Fruit fly (Drosophila melanogaster) whole organism, embryonic: Measurements from ENCODE around the gene rin.
A peak's percentile ranks its signal among the peaks of the same experiment; 100 is the strongest.

Source experiments
- Awh ChIP-seq: fragments of 200-800 bp; sonication (Bioruptor generic); IDR thresholded peaks from 2 replicates; pipeline ENCODE4, ENCODE4 v1.3.6; 2022; ENCODE audit warnings: missing biosample characterization, missing genetic modification characterization
- CG10147 ChIP-seq: fragments of 200-800 bp; sonication (Bioruptor generic); optimal IDR thresholded peaks from 2 replicates; lab custom pipeline; 2019; ENCODE audit warnings: missing biosample characterization, mild to moderate bottlenecking, missing genetic modification characterization, moderate library complexity
- CG10209 ChIP-seq: fragments of 200-800 bp; sonication (Bioruptor generic); optimal IDR thresholded peaks from 3 replicates; lab custom pipeline; 2017; ENCODE audit warnings: missing biosample characterization, mild to moderate bottlenecking, missing genetic modification characterization, missing genetic modification reagents
- CG1024 ChIP-seq: fragments of 200-800 bp; sonication (Bioruptor generic); IDR thresholded peaks from 2 replicates; pipeline ENCODE4 v1.3.6; 2022; ENCODE audit warnings: missing biosample characterization, missing genetic modification characterization
- CG10267 ChIP-seq: fragments of 200-800 bp; sonication (Bioruptor generic); optimal IDR thresholded peaks from 2 replicates; lab custom pipeline; 2018; ENCODE audit warnings: missing biosample characterization, mild to moderate bottlenecking, missing genetic modification characterization, moderate library complexity
- CG10543 ChIP-seq: fragments of 200-800 bp; sonication (Bioruptor generic); optimal IDR thresholded peaks from 3 replicates; lab custom pipeline; 2017; ENCODE audit warnings: missing biosample characterization, mild to moderate bottlenecking, missing genetic modification characterization, moderate library complexity
- CG10979 ChIP-seq: fragments of 200-800 bp; sonication (Bioruptor generic); optimal IDR thresholded peaks from 2 replicates; lab custom pipeline; 2018; ENCODE audit warnings: missing biosample characterization, mild to moderate bottlenecking, missing genetic modification characterization, moderate library complexity
- CG13424 ChIP-seq: fragments of 200-800 bp; sonication (Bioruptor generic); optimal IDR thresholded peaks from 2 replicates; lab custom pipeline; 2019; ENCODE audit warnings: missing biosample characterization, mild to moderate bottlenecking, missing genetic modification characterization, moderate library complexity
- CG14050 ChIP-seq: fragments of 200-800 bp; sonication (Bioruptor generic); IDR thresholded peaks from 3 replicates; pipeline ENCODE4 v1.3.6; 2022; ENCODE audit warnings: missing biosample characterization, missing genetic modification characterization
- CG16815 ChIP-seq: fragments of 200-800 bp; sonication (Bioruptor generic); optimal IDR thresholded peaks from 3 replicates; lab custom pipeline; 2017; ENCODE audit warnings: missing biosample characterization, mild to moderate bottlenecking, missing genetic modification characterization
- CG17385 ChIP-seq: fragments of 200-800 bp; sonication (Bioruptor generic); optimal IDR thresholded peaks from 3 replicates; lab custom pipeline; 2018; ENCODE audit warnings: missing biosample characterization, mild to moderate bottlenecking, missing genetic modification characterization
- CG17568 ChIP-seq: fragments of 200-800 bp; sonication (Bioruptor generic); optimal IDR thresholded peaks from 2 replicates; lab custom pipeline; 2018; ENCODE audit warnings: missing biosample characterization, mild to moderate bottlenecking, missing genetic modification characterization, moderate library complexity
- CG3065 ChIP-seq: fragments of 200-800 bp; sonication (Bioruptor generic); optimal IDR thresholded peaks from 2 replicates; lab custom pipeline; 2016; ENCODE audit warnings: missing biosample characterization, missing genetic modification characterization
- CG31224 ChIP-seq: fragments of 200-800 bp; sonication (Bioruptor generic); IDR thresholded peaks from 2 replicates; pipeline ENCODE4 v1.3.6; 2022; ENCODE audit warnings: missing biosample characterization, missing genetic modification characterization
- CG31388 ChIP-seq: fragments of 200-800 bp; sonication (Bioruptor generic); optimal IDR thresholded peaks from 2 replicates; lab custom pipeline; 2016; ENCODE audit warnings: missing biosample characterization, missing genetic modification characterization
- CG32532 ChIP-seq: fragments of 200-800 bp; sonication (Bioruptor generic); IDR thresholded peaks from 2 replicates; pipeline ENCODE4 v1.3.6; 2022; ENCODE audit warnings: missing biosample characterization, missing genetic modification characterization
- CG33213 ChIP-seq: fragments of 200-800 bp; sonication (Bioruptor generic); optimal IDR thresholded peaks from 3 replicates; lab custom pipeline; 2016; ENCODE audit warnings: missing biosample characterization, missing genetic modification characterization
- CG3407 ChIP-seq: fragments of 200-800 bp; sonication (Bioruptor generic); optimal IDR thresholded peaks from 2 replicates; lab custom pipeline; 2018; ENCODE audit warnings: missing biosample characterization, mild to moderate bottlenecking, missing genetic modification characterization
- CG4328 ChIP-seq: fragments of 200-800 bp; sonication (Bioruptor generic); optimal IDR thresholded peaks from 3 replicates; lab custom pipeline; 2017; ENCODE audit warnings: missing biosample characterization, missing genetic modification reagents, missing genetic modification characterization
- CG6175 ChIP-seq: fragments of 200-800 bp; sonication (Bioruptor generic); IDR thresholded peaks from 3 replicates; pipeline ENCODE4 v1.3.6; 2022; ENCODE audit warnings: missing biosample characterization, missing genetic modification characterization
- CG6683 ChIP-seq: fragments of 200-800 bp; sonication (Bioruptor generic); optimal IDR thresholded peaks from 2 replicates; lab custom pipeline; 2017; ENCODE audit warnings: missing biosample characterization, mild to moderate bottlenecking, missing genetic modification characterization, missing genetic modification reagents
- CG6854 ChIP-seq: fragments of 200-800 bp; sonication (Bioruptor generic); optimal IDR thresholded peaks from 3 replicates; lab custom pipeline; 2017; ENCODE audit warnings: missing biosample characterization, mild to moderate bottlenecking, missing genetic modification characterization
- CG7271 ChIP-seq: fragments of 200-800 bp; sonication (Bioruptor generic); optimal IDR thresholded peaks from 2 replicates; lab custom pipeline; 2018; ENCODE audit warnings: missing biosample characterization, mild to moderate bottlenecking, missing genetic modification characterization, moderate library complexity
- CG7556 ChIP-seq: fragments of 200-800 bp; sonication (Bioruptor generic); optimal IDR thresholded peaks from 2 replicates; lab custom pipeline; 2017; ENCODE audit warnings: missing biosample characterization, mild to moderate bottlenecking, missing genetic modification characterization
- CG8359 ChIP-seq: fragments of 200-800 bp; sonication (Bioruptor generic); optimal IDR thresholded peaks from 2 replicates; lab custom pipeline; 2017; ENCODE audit warnings: missing biosample characterization, mild to moderate bottlenecking, missing genetic modification characterization, borderline replicate concordance
- CG9215 ChIP-seq: fragments of 200-800 bp; sonication (Bioruptor generic); IDR thresholded peaks from 2 replicates; pipeline ENCODE4 v1.3.6; 2022; ENCODE audit warnings: missing biosample characterization, missing genetic modification characterization
- CkIIα-i1 ChIP-seq: fragments of 200-800 bp; sonication (Bioruptor generic); IDR thresholded peaks from 2 replicates; pipeline ENCODE4 v1.3.6; 2022; ENCODE audit warnings: missing biosample characterization, missing genetic modification characterization
- E2f2 ChIP-seq: fragments of 200-800 bp; sonication (Bioruptor generic); IDR thresholded peaks from 2 replicates; pipeline ENCODE4 v1.3.6; 2022; ENCODE audit warnings: missing biosample characterization, missing genetic modification characterization
- Mes4 ChIP-seq: fragments of 200-800 bp; sonication (Bioruptor generic); optimal IDR thresholded peaks from 2 replicates; lab custom pipeline; 2016; ENCODE audit warnings: missing biosample characterization, missing genetic modification characterization
- Neu2 ChIP-seq: fragments of 200-800 bp; sonication (Bioruptor generic); optimal IDR thresholded peaks from 3 replicates; lab custom pipeline; 2016; ENCODE audit warnings: missing biosample characterization, missing genetic modification characterization, borderline replicate concordance
- Poxn ChIP-seq: fragments of 200-800 bp; sonication (Bioruptor generic); IDR thresholded peaks from 2 replicates; pipeline ENCODE4 v1.3.6; 2022; ENCODE audit warnings: missing biosample characterization, missing genetic modification characterization
- Rfx ChIP-seq: fragments of 200-800 bp; sonication (Bioruptor generic); IDR thresholded peaks from 2 replicates; pipeline ENCODE4 v1.3.6; 2022; ENCODE audit warnings: missing biosample characterization, missing genetic modification characterization
- corto ChIP-seq: fragments of 200-800 bp; sonication (Bioruptor generic); optimal IDR thresholded peaks from 2 replicates; lab custom pipeline; 2016; ENCODE audit warnings: missing biosample characterization, mild to moderate bottlenecking, missing genetic modification characterization, moderate library complexity
- crp ChIP-seq, 2 experiments: fragments of 200-800 bp; sonication (Bioruptor generic); optimal IDR thresholded peaks; 2 replicates in 1 of 2; 3 replicates in 1 of 2; lab custom pipeline; 2017; ENCODE audit warnings: missing biosample characterization in 2 of 2, missing genetic modification characterization in 2 of 2, mild to moderate bottlenecking in 1 of 2, moderate library complexity in 1 of 2
- fd96Cb ChIP-seq: fragments of 200-800 bp; sonication (Bioruptor generic); optimal IDR thresholded peaks from 2 replicates; lab custom pipeline; 2018; ENCODE audit warnings: missing biosample characterization, mild to moderate bottlenecking, missing genetic modification characterization, moderate library complexity
- ham ChIP-seq: fragments of 200-800 bp; sonication (Bioruptor generic); IDR thresholded peaks from 2 replicates; pipeline ENCODE4 v1.3.6; 2022; ENCODE audit warnings: missing biosample characterization, missing genetic modification characterization
- her ChIP-seq: fragments of 200-800 bp; sonication (Bioruptor generic); optimal IDR thresholded peaks from 2 replicates; lab custom pipeline; 2016; ENCODE audit warnings: missing biosample characterization, missing genetic modification characterization
- lbe ChIP-seq: fragments of 200-800 bp; sonication (Bioruptor generic); optimal IDR thresholded peaks from 2 replicates; lab custom pipeline; 2016; ENCODE audit warnings: missing biosample characterization, mild to moderate bottlenecking, missing genetic modification characterization
- lilli ChIP-seq: fragments of 200-800 bp; sonication (Bioruptor generic); optimal IDR thresholded peaks from 3 replicates; lab custom pipeline; 2016; ENCODE audit warnings: missing biosample characterization, missing genetic modification characterization
- peb ChIP-seq: fragments of 200-800 bp; sonication (Bioruptor generic); IDR thresholded peaks from 2 replicates; pipeline ENCODE4 v1.3.6; 2022; ENCODE audit warnings: missing biosample characterization, missing genetic modification characterization
- pho ChIP-seq: fragments of 200-800 bp; sonication (Bioruptor generic); optimal IDR thresholded peaks from 2 replicates; lab custom pipeline; 2016; ENCODE audit warnings: missing biosample characterization, missing genetic modification characterization
- prd ChIP-seq, 3 experiments: fragments of >200 bp in 2 of 3; fragments of 200-800 bp in 1 of 3; sonication (Bioruptor generic) in 1 of 3; optimal IDR thresholded peaks in 2 of 3; IDR thresholded peaks in 1 of 3; 2 replicates in 2 of 3; 3 replicates in 1 of 3; pipeline versions ENCODE4 v1.3.6 to Lab custom; 2017 to 2022; ENCODE audit warnings: missing biosample characterization in 1 of 3, missing genetic modification characterization in 1 of 3
- run ChIP-seq: fragments of 200-800 bp; sonication (Bioruptor generic); optimal IDR thresholded peaks from 3 replicates; lab custom pipeline; 2018; ENCODE audit warnings: missing biosample characterization, mild to moderate bottlenecking, missing genetic modification characterization
- sd ChIP-seq: fragments of 200-800 bp; sonication (Bioruptor generic); optimal IDR thresholded peaks from 3 replicates; lab custom pipeline; 2018; ENCODE audit warnings: missing biosample characterization, mild to moderate bottlenecking, missing genetic modification characterization, moderate library complexity
- tin ChIP-seq: fragments of 200-800 bp; sonication (Bioruptor generic); optimal IDR thresholded peaks from 3 replicates; lab custom pipeline; 2016; ENCODE audit warnings: missing biosample characterization, missing genetic modification characterization
- trem ChIP-seq: fragments of 200-800 bp; optimal IDR thresholded peaks from 3 replicates; lab custom pipeline; 2019; ENCODE audit warnings: missing biosample characterization, mild to moderate bottlenecking, missing genetic modification characterization, moderate library complexity
- tup ChIP-seq: fragments of 200-800 bp; sonication (Bioruptor generic); optimal IDR thresholded peaks from 2 replicates; lab custom pipeline; 2016; ENCODE audit warnings: missing biosample characterization, mild to moderate bottlenecking, missing genetic modification characterization, moderate library complexity
- yki ChIP-seq: fragments of >200 bp; optimal IDR thresholded peaks from 3 replicates; lab custom pipeline; 2018

The rin gene

dm6 chr3R:13644778-13645660 lies 1.8 kb upstream of the rin start (continued):
- TF ChIP-seq CG31224 (GFP tag; lab: Robert Waterston, UW) (no peak), CG6175 (no peak), CG16815 (GFP tag; lab: Kevin White, UChicago) (no peak), run (tag; lab: Kevin White, UChicago) (no peak), fd96Cb (tag; lab: Kevin White, UChicago) (no peak), CG10543 (GFP tag; lab: Kevin White, UChicago) (peak; percentile 19), tin (GFP tag; lab: Kevin White, UChicago) (no peak), CG31388 (GFP tag; lab: Kevin White, UChicago) (no peak), Mes4 (GFP tag; lab: Kevin White, UChicago) (no peak), ham (GFP tag; lab: Robert Waterston, UW) (no peak), crp (GFP tag; optimal IDR thresholded peaks at IDR 0.05; lab: Kevin White, UChicago) (no peak), her (GFP tag; lab: Kevin White, UChicago) (no peak), CG3065 (no peak), CG32532 (peak; percentile 56; the same call in 1 of the 2 replicates), sd (tag; lab: Kevin White, UChicago) (no peak), yki (lab: Kevin White, UChicago) (peak; percentile 43), Neu2 (GFP tag; lab: Kevin White, UChicago) (peak; percentile 71), CG7271 (tag; lab: Kevin White, UChicago) (no peak), lbe (peak; percentile 54), CG33213 (no peak), Poxn (GFP tag; lab: Robert Waterston, UW) (no peak), CG10147 (GFP tag; lab: Kevin White, UChicago) (peak; percentile 43), prd (optimal IDR thresholded peaks at IDR 0.05; lab: Kevin White, UChicago) (no peak), prd (GFP tag; IDR thresholded peaks at IDR 0.05; lab: Robert Waterston, UW) (no peak), CG14050 (GFP tag; lab: Robert Waterston, UW) (peak; percentile 49; the same call in 1 of the 3 replicates), CG13424 (tag; lab: Kevin White, UChicago) (peak; percentile 59), CG10267 (tag; lab: Kevin White, UChicago) (peak; percentile 33), CG9215 (no peak), trem (tag; lab: Kevin White, UChicago) (no peak), Rfx (GFP tag; lab: Robert Waterston, UW) (no peak; the same call in 1 of the 2 replicates), Awh (GFP tag; lab: Robert Waterston, UW) (no peak), CG7556 (GFP tag; lab: Kevin White, UChicago) (peak; percentile 34), corto (GFP tag; lab: Kevin White, UChicago) (no peak), E2f2 (GFP tag; lab: Robert Waterston, UW) (peak; percentile 33; the same call in 1 of the 2 replicates), CG17568 (GFP tag; lab: Kevin White, UChicago) (peak; percentile 63), CG8359 (GFP tag; lab: Kevin White, UChicago) (no peak), tup (GFP tag; lab: Kevin White, UChicago) (peak; percentile 18), CG10979 (tag; lab: Kevin White, UChicago) (peak; percentile 25), lilli (GFP tag; lab: Kevin White, UChicago) (peak; percentile 63), CG3407 (GFP tag; lab: Kevin White, UChicago) (no peak), CG1024 (GFP tag; lab: Robert Waterston, UW) (no peak), CG10209 (GFP tag; lab: Kevin White, UChicago) (no peak), CG17385 (peak; percentile 32), CkIIα-i1 (GFP tag; lab: Robert Waterston, UW) (no peak), peb (GFP tag; lab: Robert Waterston, UW) (peak; percentile 6; the same call in 1 of the 2 replicates), CG4328 (GFP tag; lab: Kevin White, UChicago) (peak; percentile 24), CG6854 (GFP tag; lab: Kevin White, UChicago) (no peak), CG6683 (GFP tag; lab: Kevin White, UChicago) (peak; percentile 25), pho (GFP tag; lab: Kevin White, UChicago) (no peak)
